Fruit fly (Drosophila melanogaster) whole organism, wandering third instar larva: ENCODE data around the gene CG18766.

Experiments used
- Dfd ChIP-seq: fragments of >200 bp; optimal IDR thresholded peaks from 2 replicates; lab custom pipeline; 2017; ENCODE audit warnings: missing biosample characterization, missing genetic modification characterization
- GATAd ChIP-seq: sonication (Bioruptor generic); optimal IDR thresholded peaks from 2 replicates; lab custom pipeline; 2016; ENCODE audit warnings: missing biosample characterization, missing genetic modification characterization
- HLH106 ChIP-seq: fragments of 200-800 bp; optimal IDR thresholded peaks from 3 replicates; lab custom pipeline; 2019; ENCODE audit warnings: missing biosample characterization, mild to moderate bottlenecking, missing genetic modification characterization, moderate library complexity
- Hr78 ChIP-seq: fragments of >200 bp; optimal IDR thresholded peaks from 2 replicates; lab custom pipeline; 2017; ENCODE audit warnings: missing biosample characterization, missing genetic modification characterization
- Hr83 ChIP-seq: fragments of 200-300 bp; sonication (Bioruptor generic); optimal IDR thresholded peaks from 2 replicates; lab custom pipeline; 2016; ENCODE audit warnings: missing biosample characterization, mild to moderate bottlenecking, missing genetic modification characterization, moderate library complexity; ENCODE audit not compliant: poor library complexity, severe bottlenecking
- Jra ChIP-seq: sonication (Bioruptor generic); optimal IDR thresholded peaks from 2 replicates; lab custom pipeline; 2016; ENCODE audit warnings: missing biosample characterization, missing genetic modification characterization
- N ChIP-seq: fragments of >200 bp; optimal IDR thresholded peaks from 2 replicates; lab custom pipeline; 2018; ENCODE audit warnings: missing biosample characterization, missing external identifiers, missing genetic modification characterization
- dl ChIP-seq, 2 experiments: fragments of 175-275, 200-275 bp in 1 of 2; fragments of 200-275 bp in 1 of 2; sonication (Bioruptor generic); optimal IDR thresholded peaks; lab custom pipeline; 2018; ENCODE audit warnings: mild to moderate bottlenecking in 2 of 2, missing biosample characterization in 2 of 2, missing genetic modification characterization in 2 of 2, moderate library complexity in 2 of 2; ENCODE audit not compliant: partially characterized antibody in 2 of 2, insufficient read depth in 1 of 2
- fru ChIP-seq: fragments of 200-800 bp; sonication (Bioruptor generic); optimal IDR thresholded peaks from 3 replicates; lab custom pipeline; 2016; ENCODE audit warnings: missing biosample characterization, mild to moderate bottlenecking, missing genetic modification characterization
- h ChIP-seq: fragments of 200-800 bp; sonication (Bioruptor generic); optimal IDR thresholded peaks from 3 replicates; lab custom pipeline; 2016; ENCODE audit warnings: missing biosample characterization, mild to moderate bottlenecking, missing genetic modification characterization
- psq ChIP-seq: fragments of 200-800 bp; sonication (Bioruptor generic); optimal IDR thresholded peaks from 3 replicates; lab custom pipeline; 2017; ENCODE audit warnings: missing biosample characterization, mild to moderate bottlenecking, missing genetic modification characterization, moderate library complexity
- rgr ChIP-seq: fragments of 200-800 bp; sonication (Bioruptor generic); optimal IDR thresholded peaks from 3 replicates; lab custom pipeline; 2016; ENCODE audit warnings: missing biosample characterization, mild to moderate bottlenecking, missing genetic modification characterization
- tai ChIP-seq: sonication (Bioruptor generic); optimal IDR thresholded peaks from 2 replicates; lab custom pipeline; 2016; ENCODE audit warnings: missing biosample characterization, missing genetic modification characterization
- usp ChIP-seq: fragments of >200 bp; optimal IDR thresholded peaks from 2 replicates; lab custom pipeline; 2017; ENCODE audit warnings: missing biosample characterization, missing genetic modification characterization

- TF ChIP-seq psq (GFP tag; lab: Kevin White, UChicago) = no peak
- peak; percentile 0 for TF ChIP-seq h (GFP tag; lab: Kevin White, UChicago)
- no peak for TF ChIP-seq GATAd (GFP tag; lab: Kevin White, UChicago)
- no peak for TF ChIP-seq HLH106 (tag; lab: Kevin White, UChicago)
- TF ChIP-seq Hr83 (GFP tag; lab: Kevin White, UChicago) = no peak
- TF ChIP-seq N = no peak
- TF ChIP-seq usp = no peak
- no peak for TF ChIP-seq Hr78
- TF ChIP-seq tai (GFP tag; lab: Kevin White, UChicago) = no peak
- TF ChIP-seq Dfd = no peak
- TF ChIP-seq Jra (GFP tag; lab: Kevin White, UChicago) = no peak
- TF ChIP-seq fru (GFP tag; lab: Kevin White, UChicago) = no peak
- TF ChIP-seq dl (GFP tag; optimal IDR thresholded peaks at IDR 0.05; lab: Kevin White, UChicago; ENCODE audit: insufficient read depth in 1 of 2, partially characterized antibody in 2 of 2) = no peak
- no peak for TF ChIP-seq rgr (GFP tag; lab: Kevin White, UChicago)
These were observed 30.1 kb downstream of the CG18766 start for dm6 chr3R:27214949-27215348.
